Worm (Caenorhabditis elegans) whole organism, L1 larva: ENCODE data around the gene C16C8.19.

ENCODE experiments used
- C04F5.9 ChIP-seq: sonication (generic microtip); optimal IDR thresholded peaks from 2 replicates; lab custom pipeline; 2016; ENCODE audit warnings: missing genetic modification characterization, missing compliant biosample characterization
- F16B12.6 ChIP-seq: fragments of 150-350 bp; optimal IDR thresholded peaks from 2 replicates; lab custom pipeline; 2014; ENCODE audit warnings: missing biosample characterization, missing genetic modification characterization
- Y116A8C.19 ChIP-seq: sonication (generic microtip); optimal IDR thresholded peaks from 2 replicates; lab custom pipeline; 2016; ENCODE audit warnings: missing compliant biosample characterization, missing genetic modification characterization, borderline replicate concordance
- aha-1 ChIP-seq: fragments of 150-350 bp; optimal IDR thresholded peaks from 2 replicates; lab custom pipeline; 2014; ENCODE audit warnings: missing biosample characterization, missing genetic modification characterization
- alr-1 ChIP-seq: fragments of 200-800 bp; sonication (Bioruptor generic); optimal IDR thresholded peaks from 2 replicates; lab custom pipeline; 2018; ENCODE audit warnings: borderline replicate concordance, mild to moderate bottlenecking, missing genetic modification characterization, missing compliant biosample characterization
- aly-2 ChIP-seq: fragments of 150-350 bp; optimal IDR thresholded peaks from 2 replicates; lab custom pipeline; 2014; ENCODE audit warnings: missing biosample characterization, missing genetic modification characterization
- ama-1 ChIP-seq: fragments of 150-350 bp; optimal IDR thresholded peaks from 2 replicates; lab custom pipeline; 2014
- ceh-63 ChIP-seq: fragments of 200-800 bp; sonication (Bioruptor generic); optimal IDR thresholded peaks from 2 replicates; lab custom pipeline; 2018; ENCODE audit warnings: mild to moderate bottlenecking, missing genetic modification characterization, missing compliant biosample characterization
- ceh-88 ChIP-seq: fragments of 200-800 bp; sonication (Bioruptor generic); IDR thresholded peaks from 2 replicates; pipeline ENCODE4 v1.3.6; 2022; ENCODE audit warnings: missing genetic modification characterization, missing compliant biosample characterization
- ceh-90 ChIP-seq: sonication (generic microtip); optimal IDR thresholded peaks from 2 replicates; lab custom pipeline; 2016; ENCODE audit warnings: missing genetic modification characterization, missing compliant biosample characterization
- ces-1 ChIP-seq: fragments of 150-350 bp; optimal IDR thresholded peaks from 2 replicates; lab custom pipeline; 2014; ENCODE audit warnings: missing biosample characterization, missing genetic modification reagents, missing genetic modification characterization
- dpl-1 ChIP-seq, 3 experiments: fragments of 150-350 bp in 2 of 3; sonication (generic microtip) in 1 of 3; optimal IDR thresholded peaks; 2 replicates each; lab custom pipeline; 2014 to 2017; ENCODE audit warnings: missing biosample characterization in 3 of 3, missing genetic modification characterization in 3 of 3, missing genetic modification reagents in 3 of 3
- dsc-1 ChIP-seq: sonication (generic microtip); optimal IDR thresholded peaks from 2 replicates; lab custom pipeline; 2016; ENCODE audit warnings: mild to moderate bottlenecking, missing genetic modification characterization, missing compliant biosample characterization
- efl-1 ChIP-seq, 4 experiments: fragments of 150-350 bp; optimal IDR thresholded peaks in 3 of 4; peaks in 1 of 4; 1 replicate in 1 of 4; 2 replicates in 3 of 4; lab custom pipeline; 2014; ENCODE audit warnings: missing biosample characterization in 2 of 4, missing genetic modification characterization in 2 of 4, missing genetic modification reagents in 2 of 4
- efl-3 ChIP-seq: fragments of 200-800 bp; sonication (Bioruptor generic); optimal IDR thresholded peaks from 2 replicates; lab custom pipeline; 2018; ENCODE audit warnings: mild to moderate bottlenecking, missing genetic modification characterization, missing compliant biosample characterization
- elt-2 ChIP-seq: sonication (generic microtip); optimal IDR thresholded peaks from 2 replicates; lab custom pipeline; 2016; ENCODE audit warnings: missing genetic modification characterization, mild to moderate bottlenecking, inconsistent platforms, missing compliant biosample characterization, missing genetic modification reagents
- fkh-4 ChIP-seq: sonication (generic microtip); optimal IDR thresholded peaks from 2 replicates; lab custom pipeline; 2016; ENCODE audit warnings: missing compliant biosample characterization, missing genetic modification characterization, borderline replicate concordance
- grh-1 ChIP-seq: fragments of 200-800 bp; sonication (Bioruptor generic); IDR thresholded peaks from 2 replicates; pipeline ENCODE4 v1.3.6; 2022; ENCODE audit warnings: missing genetic modification reagents, missing genetic modification characterization, missing compliant biosample characterization
- hlh-17 ChIP-seq: fragments of 200-800 bp; sonication (Bioruptor generic); optimal IDR thresholded peaks from 2 replicates; lab custom pipeline; 2018; ENCODE audit warnings: missing genetic modification characterization, mild to moderate bottlenecking, missing compliant biosample characterization, moderate library complexity, borderline replicate concordance
- hlh-4 ChIP-seq: sonication (generic microtip); optimal IDR thresholded peaks from 2 replicates; lab custom pipeline; 2016; ENCODE audit warnings: mild to moderate bottlenecking, missing genetic modification characterization, missing compliant biosample characterization
- hpl-2 ChIP-seq: fragments of 150-350 bp; optimal IDR thresholded peaks from 2 replicates; lab custom pipeline; 2014; ENCODE audit warnings: missing biosample characterization, missing genetic modification reagents, missing genetic modification characterization
- lin-13 ChIP-seq: fragments of 150-350 bp; optimal IDR thresholded peaks from 2 replicates; lab custom pipeline; 2014; ENCODE audit warnings: missing biosample characterization, missing genetic modification reagents, missing genetic modification characterization
- lin-15B ChIP-seq: fragments of 150-350 bp; sonication (generic microtip); optimal IDR thresholded peaks from 3 replicates; lab custom pipeline; 2014; ENCODE audit warnings: missing biosample characterization, missing genetic modification characterization
- lin-39 ChIP-seq: fragments of 150-350 bp; optimal IDR thresholded peaks from 2 replicates; lab custom pipeline; 2014; ENCODE audit warnings: missing biosample characterization, missing genetic modification reagents, missing genetic modification characterization
- lsy-2 ChIP-seq, 2 experiments: fragments of 150-350 bp; optimal IDR thresholded peaks; 2 replicates each; lab custom pipeline; 2014; ENCODE audit warnings: missing biosample characterization in 2 of 2, missing genetic modification characterization in 2 of 2
- mab-9 ChIP-seq: fragments of 200-800 bp; sonication (Bioruptor generic); IDR thresholded peaks from 2 replicates; pipeline ENCODE4 v1.3.6; 2022; ENCODE audit warnings: missing genetic modification reagents, missing genetic modification characterization, missing compliant biosample characterization
- mdl-1 ChIP-seq, 2 experiments: fragments of 150-350 bp; optimal IDR thresholded peaks; 2 replicates each; lab custom pipeline; 2014 to 2017; ENCODE audit warnings: missing biosample characterization in 2 of 2, missing genetic modification characterization in 2 of 2, inconsistent platforms in 1 of 2
- mef-2 ChIP-seq: fragments of 150-350 bp; optimal IDR thresholded peaks from 2 replicates; lab custom pipeline; 2014; ENCODE audit warnings: missing biosample characterization, missing genetic modification characterization
- nhr-12 ChIP-seq: sonication (generic microtip); optimal IDR thresholded peaks from 2 replicates; lab custom pipeline; 2017; ENCODE audit warnings: missing biosample characterization, missing genetic modification characterization
- nhr-20 ChIP-seq: sonication (generic microtip); optimal IDR thresholded peaks from 2 replicates; lab custom pipeline; 2016; ENCODE audit warnings: mild to moderate bottlenecking, missing genetic modification characterization, missing compliant biosample characterization
- nhr-237 ChIP-seq: fragments of 150-350 bp; optimal IDR thresholded peaks from 2 replicates; lab custom pipeline; 2014; ENCODE audit warnings: missing biosample characterization, missing genetic modification characterization
- nhr-28 ChIP-seq: fragments of 150-350 bp; optimal IDR thresholded peaks from 2 replicates; lab custom pipeline; 2014; ENCODE audit warnings: missing biosample characterization, missing genetic modification characterization
- nhr-77 ChIP-seq: fragments of 150-350 bp; optimal IDR thresholded peaks from 2 replicates; lab custom pipeline; 2014; ENCODE audit warnings: missing biosample characterization, missing genetic modification characterization
- nhr-84 ChIP-seq: sonication (generic microtip); optimal IDR thresholded peaks from 2 replicates; lab custom pipeline; 2017; ENCODE audit warnings: missing biosample characterization, missing genetic modification characterization
- nhr-85 ChIP-seq: sonication (generic microtip); peaks from one replicate; lab custom pipeline; 2016; ENCODE audit warnings: missing genetic modification characterization, inconsistent platforms, missing compliant biosample characterization
- pag-3 ChIP-seq: sonication (generic microtip); optimal IDR thresholded peaks from 2 replicates; lab custom pipeline; 2017; ENCODE audit warnings: missing genetic modification characterization, mild to moderate bottlenecking, missing compliant biosample characterization, antibody characterized with exemption, borderline replicate concordance; ENCODE audit not compliant: insufficient read depth
- pqm-1 ChIP-seq: sonication (generic microtip); optimal IDR thresholded peaks from 3 replicates; lab custom pipeline; 2017; ENCODE audit warnings: missing biosample characterization, missing genetic modification characterization
- rnt-1 ChIP-seq: sonication (generic microtip); optimal IDR thresholded peaks from 2 replicates; lab custom pipeline; 2016; ENCODE audit warnings: mild to moderate bottlenecking, missing genetic modification characterization, moderate library complexity, missing compliant biosample characterization
- skn-1 ChIP-seq: fragments of 150-350 bp; optimal IDR thresholded peaks from 2 replicates; lab custom pipeline; 2014; ENCODE audit warnings: missing biosample characterization, missing genetic modification characterization
- sptf-1 ChIP-seq: fragments of 150-350 bp; optimal IDR thresholded peaks from 2 replicates; lab custom pipeline; 2014; ENCODE audit warnings: missing biosample characterization, missing genetic modification characterization
- sup-37 ChIP-seq: fragments of 200-800 bp; sonication (Bioruptor generic); optimal IDR thresholded peaks from 2 replicates; lab custom pipeline; 2018; ENCODE audit warnings: mild to moderate bottlenecking, missing genetic modification characterization, missing compliant biosample characterization
- tlp-1 ChIP-seq: fragments of 150-350 bp; optimal IDR thresholded peaks from 2 replicates; lab custom pipeline; 2014; ENCODE audit warnings: missing biosample characterization, missing genetic modification characterization
- unc-130 ChIP-seq: fragments of 150-350 bp; optimal IDR thresholded peaks from 2 replicates; lab custom pipeline; 2017; ENCODE audit warnings: missing biosample characterization, missing genetic modification characterization, inconsistent platforms
- unc-30 ChIP-seq: sonication (generic microtip); optimal IDR thresholded peaks from 2 replicates; lab custom pipeline; 2017; ENCODE audit warnings: missing biosample characterization, missing genetic modification characterization
- unc-62 ChIP-seq: fragments of 150-350 bp; optimal IDR thresholded peaks from 2 replicates; lab custom pipeline; 2014; ENCODE audit warnings: missing biosample characterization, missing genetic modification reagents, missing genetic modification characterization
- unc-86 ChIP-seq: sonication (generic microtip); optimal IDR thresholded peaks from 2 replicates; lab custom pipeline; 2016; ENCODE audit warnings: missing genetic modification characterization, missing compliant biosample characterization
- zip-4 ChIP-seq: fragments of 200-800 bp; sonication (Bioruptor generic); optimal IDR thresholded peaks from 2 replicates; lab custom pipeline; 2018; ENCODE audit warnings: mild to moderate bottlenecking, missing genetic modification characterization, moderate library complexity, missing compliant biosample characterization
- ztf-4 ChIP-seq: fragments of 150-350 bp; optimal IDR thresholded peaks from 2 replicates; lab custom pipeline; 2014; ENCODE audit warnings: missing biosample characterization, missing genetic modification characterization

C16C8.19 gene

ce11 chrII:3453521-3453920 is 4.8 kb upstream of the C16C8.19 start, which contains the start of gene C16C8.11:
Gene C16C8.11 (plus strand): TSS chrII:3453708.
- TF ChIP-seq rnt-1 (tag; lab: Kevin White, UChicago) (no peak), ceh-90 (tag; lab: Kevin White, UChicago) (no peak), mdl-1 (tag; optimal IDR thresholded peaks at IDR 0.05; lab: Kevin White, UChicago) (no peak), Y116A8C.19 (no peak), hlh-17 (no peak), mab-9 (GFP tag; lab: Robert Waterston, UW) (no peak), efl-1 (optimal IDR thresholded peaks at IDR 0.05; lab: Kevin White, UChicago) (no peak), efl-1 (GFP tag; optimal IDR thresholded peaks at IDR 0.05 in 1 of 2; lab: Kevin White, UChicago) (no peak), unc-86 (tag; lab: Kevin White, UChicago) (no peak), lin-15B (no peak), pag-3 (tag; lab: Kevin White, UChicago) (no peak), ceh-63 (GFP tag; lab: Kevin White, UChicago) (no peak), ceh-88 (no peak), dpl-1 (GFP tag; optimal IDR thresholded peaks at IDR 0.05; lab: Kevin White, UChicago) (no peak), alr-1 (tag; lab: Kevin White, UChicago) (no peak), aha-1 (no peak), nhr-28 (tag; lab: Kevin White, UChicago) (no peak), nhr-85 (tag; lab: Kevin White, UChicago) (no peak), lsy-2 (tag; optimal IDR thresholded peaks at IDR 0.05; lab: Kevin White, UChicago) (no peak), nhr-237 (tag; lab: Kevin White, UChicago) (no peak)

DNA sequence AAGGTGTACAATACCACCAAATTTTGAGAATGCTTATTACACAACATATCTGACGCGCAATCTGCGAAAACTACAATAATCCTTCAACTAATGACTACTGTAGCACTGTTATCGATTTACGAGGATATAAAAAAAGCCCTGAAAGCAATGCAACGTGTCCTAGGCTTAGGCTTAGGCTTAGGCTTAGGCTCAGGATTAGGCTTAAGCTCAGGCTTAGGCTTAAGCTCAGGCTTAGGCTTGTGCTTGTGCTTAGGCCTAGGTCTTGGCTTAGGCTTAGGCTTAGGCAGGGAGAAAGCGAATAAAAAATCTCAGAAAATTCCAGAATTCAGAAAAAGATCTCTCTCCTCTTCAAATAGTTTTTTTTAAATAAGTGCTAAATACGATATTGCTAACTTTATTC is 912 bp downstream of the C16C8.19 start:
- TF ChIP-seq mef-2 (tag; lab: Kevin White, UChicago) (no peak), grh-1 (GFP tag; lab: Robert Waterston, UW) (no peak), aha-1 (no peak), hpl-2 (GFP tag; lab: Kevin White, UChicago) (no peak), dsc-1 (no peak), nhr-77 (tag; lab: Kevin White, UChicago) (no peak), sptf-1 (tag; lab: Kevin White, UChicago) (no peak), tlp-1 (no peak), ztf-4 (no peak), aly-2 (tag; lab: Kevin White, UChicago) (no peak), rnt-1 (tag; lab: Kevin White, UChicago) (no peak), ceh-88 (no peak), zip-4 (no peak), F16B12.6 (tag; lab: Kevin White, UChicago) (no peak), pqm-1 (tag; lab: Kevin White, UChicago) (no peak), efl-3 (GFP tag; lab: Kevin White, UChicago) (no peak), hlh-4 (tag; lab: Kevin White, UChicago) (no peak), ama-1 (lab: Kevin White, UChicago) (no peak)

DNA sequence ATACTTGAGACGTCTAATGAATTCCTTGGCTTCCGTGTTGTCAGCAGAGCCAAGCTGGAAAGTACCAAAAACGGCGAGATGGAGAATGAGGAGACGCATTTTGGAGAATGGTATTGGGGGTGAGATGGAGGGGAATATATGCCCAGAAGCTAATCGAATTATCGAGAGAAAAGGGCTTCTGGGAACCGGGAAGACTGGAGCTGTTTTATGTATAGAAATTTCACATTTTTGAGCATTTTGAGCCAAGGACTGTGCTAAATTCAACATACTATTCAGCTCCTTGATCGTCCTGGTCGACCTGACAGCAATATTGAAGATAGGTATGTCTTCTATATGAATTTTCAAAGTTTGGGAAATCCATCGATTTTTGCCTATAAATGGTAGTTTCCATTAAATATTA is 1.8 kb downstream of the C16C8.19 start, which contains the start of gene C16C8.7:
TSS of gene C16C8.7 (minus strand) at position 101 of the 400 bp plus-strand sequence.
- no peak for TF ChIP-seq nhr-77 (tag; lab: Kevin White, UChicago)
- TF ChIP-seq lin-15B: no peak
- TF ChIP-seq pqm-1 (tag; lab: Kevin White, UChicago): no peak
- no peak for TF ChIP-seq nhr-84

ce11 chrII:3461586-3461985 is 3.3 kb downstream of the C16C8.19 start, which contains the start of gene C16C8.8:
Gene C16C8.8 (minus strand): TSS chrII:3461686.
- TF ChIP-seq unc-130 (tag; lab: Kevin White, UChicago) (no peak), nhr-12 (no peak), Y116A8C.19 (no peak), nhr-20 (tag; lab: Kevin White, UChicago) (no peak), ces-1 (no peak), hpl-2 (GFP tag; lab: Kevin White, UChicago) (no peak), elt-2 (no peak), rnt-1 (tag; lab: Kevin White, UChicago) (no peak), mef-2 (tag; lab: Kevin White, UChicago) (no peak), sptf-1 (tag; lab: Kevin White, UChicago) (no peak), ztf-4 (no peak), unc-30 (tag; lab: Kevin White, UChicago) (no peak), lin-13 (GFP tag; lab: Kevin White, UChicago) (no peak), sup-37 (GFP tag; lab: Kevin White, UChicago) (no peak), pqm-1 (tag; lab: Kevin White, UChicago) (no peak), skn-1 (tag; lab: Kevin White, UChicago) (no peak), lin-39 (tag; lab: Kevin White, UChicago) (no peak), fkh-4 (no peak), unc-62 (GFP tag; lab: Kevin White, UChicago) (no peak), C04F5.9 (tag; lab: Kevin White, UChicago) (no peak)
- TF ChIP-seq, all 84 proteins: peak for 0
